Fruit fly (Drosophila melanogaster) whole organism, prepupa: ENCODE data around the gene CG14780.

Experiments
- Blimp-1 ChIP-seq: fragments of 200-800 bp; sonication (Bioruptor generic); optimal IDR thresholded peaks from 3 replicates; lab custom pipeline; 2017; ENCODE audit warnings: missing biosample characterization, missing genetic modification characterization, mild to moderate bottlenecking, moderate library complexity, missing genetic modification reagents
- CG10631 ChIP-seq: fragments of 200-800 bp; sonication (Bioruptor generic); optimal IDR thresholded peaks from 2 replicates; lab custom pipeline; 2016; ENCODE audit warnings: missing biosample characterization, missing genetic modification characterization
- CG3032 ChIP-seq: fragments of 200-800 bp; optimal IDR thresholded peaks from 2 replicates; lab custom pipeline; 2019; ENCODE audit warnings: missing biosample characterization, mild to moderate bottlenecking, missing genetic modification characterization, moderate library complexity
- CG3919 ChIP-seq: fragments of 200-800 bp; sonication (Bioruptor generic); optimal IDR thresholded peaks from 3 replicates; lab custom pipeline; 2016; ENCODE audit warnings: missing biosample characterization, missing genetic modification characterization
- CG6276 ChIP-seq: fragments of 200-800 bp; sonication (Bioruptor generic); optimal IDR thresholded peaks from 2 replicates; lab custom pipeline; 2017; ENCODE audit warnings: missing biosample characterization, mild to moderate bottlenecking, missing genetic modification characterization
- Smox ChIP-seq: fragments of 200-800 bp; sonication (Bioruptor generic); optimal IDR thresholded peaks from 3 replicates; lab custom pipeline; 2016; ENCODE audit warnings: missing biosample characterization, missing genetic modification characterization
- Sox102F ChIP-seq: fragments of 200-800 bp; sonication (Bioruptor generic); optimal IDR thresholded peaks from 2 replicates; lab custom pipeline; 2016; ENCODE audit warnings: missing biosample characterization, mild to moderate bottlenecking, missing genetic modification characterization

DNA sequence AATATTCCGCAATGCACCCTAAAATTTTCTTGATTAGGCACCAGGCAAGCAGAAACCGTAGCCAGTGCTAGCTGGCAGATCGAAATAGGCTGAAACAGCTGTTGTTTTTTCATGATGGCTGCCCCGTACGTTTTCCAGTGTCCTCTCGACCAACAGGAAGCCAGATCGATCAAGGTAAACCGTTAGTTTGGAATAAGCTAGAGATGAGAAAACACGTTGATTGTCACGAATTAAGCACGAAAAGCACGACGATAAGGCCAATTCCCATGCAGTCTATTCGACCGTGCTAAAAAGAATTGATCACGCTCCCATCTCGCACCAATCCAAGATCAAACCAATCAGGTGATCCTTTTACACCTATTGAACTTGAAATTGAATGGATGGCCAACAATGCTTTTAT, 17.5 kb upstream of the CG14780 start:
- TF ChIP-seq Sox102F (GFP tag; lab: Kevin White, UChicago) (no peak), CG3032 (tag; lab: Kevin White, UChicago) (no peak), CG10631 (GFP tag; lab: Kevin White, UChicago) (no peak), CG3919 (GFP tag; lab: Kevin White, UChicago) (no peak), Smox (GFP tag; lab: Kevin White, UChicago) (no peak), CG6276 (GFP tag; lab: Kevin White, UChicago) (no peak), Blimp-1 (GFP tag; lab: Kevin White, UChicago) (no peak)
